Fruit fly (Drosophila melanogaster) Kc167 (cell line): ENCODE measurements around the gene Regnase-1.

Experiments
- Myc ChIP-seq: fragments of >200 bp; optimal IDR thresholded peaks from 2 replicates; lab custom pipeline; 2017; ENCODE audit warnings: missing external identifiers
- Sin3A ChIP-seq: fragments of >200 bp; optimal IDR thresholded peaks from 2 replicates; lab custom pipeline; 2018; ENCODE audit warnings: missing external identifiers
- h ChIP-seq: fragments of >200 bp; optimal IDR thresholded peaks from 3 replicates; lab custom pipeline; 2018; ENCODE audit warnings: missing external identifiers
- insv ChIP-seq: fragments of >200 bp; optimal IDR thresholded peaks from 3 replicates; lab custom pipeline; 2018; ENCODE audit warnings: missing external identifiers
- psq ChIP-seq: fragments of >200 bp; optimal IDR thresholded peaks from 2 replicates; lab custom pipeline; 2017; ENCODE audit warnings: missing external identifiers
- ttk ChIP-seq: sonication (Bioruptor generic); optimal IDR thresholded peaks from 2 replicates; lab custom pipeline; 2017; ENCODE audit warnings: missing external identifiers

The Regnase-1 gene

dm6 chr3R:20035887-20036286, at the start of gene Regnase-1:
Gene Regnase-1, minus strand, starts transcription at chr3R:20036056.
- TF ChIP-seq psq (lab: Kevin White, UChicago): no peak
- TF ChIP-seq insv (lab: Kevin White, UChicago): no peak
- no peak for TF ChIP-seq Sin3A
- TF ChIP-seq ttk (lab: Kevin White, UChicago): no peak

DNA sequence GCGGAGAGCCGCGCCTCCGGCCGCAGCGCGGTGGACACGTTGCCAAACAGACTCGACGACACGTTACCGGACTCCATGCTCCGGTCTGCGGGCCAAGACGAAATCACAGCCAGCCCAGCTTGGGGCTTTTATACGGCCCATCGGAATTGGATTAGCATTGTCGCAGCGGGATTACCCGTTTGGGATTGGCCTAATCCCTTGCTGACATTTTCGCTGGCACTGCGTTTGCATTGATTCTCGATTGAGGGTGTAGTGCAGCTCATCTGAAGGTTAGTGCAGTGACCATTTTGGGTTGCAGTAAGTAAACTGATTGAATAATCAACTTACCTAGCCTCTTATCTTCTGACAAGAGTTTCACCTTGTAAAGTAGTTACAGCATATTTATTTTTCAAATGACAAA, 46.5 kb upstream of the Regnase-1 start, which contains the start of gene Rh3:
TSS of gene Rh3 (minus strand) at position 101 of the 400 bp plus-strand sequence.
- TF ChIP-seq Myc (lab: Kevin White, UChicago): no peak
- no peak for TF ChIP-seq psq (lab: Kevin White, UChicago)
- no peak for TF ChIP-seq Sin3A
- no peak for TF ChIP-seq insv (lab: Kevin White, UChicago)
- no peak for TF ChIP-seq ttk (lab: Kevin White, UChicago)
- no peak for TF ChIP-seq h (lab: Kevin White, UChicago)

dm6 chr3R:20080205-20080604, 44.3 kb upstream of the Regnase-1 start:
- TF ChIP-seq psq (lab: Kevin White, UChicago): no peak
- no peak for TF ChIP-seq insv (lab: Kevin White, UChicago)
- no peak for TF ChIP-seq Myc (lab: Kevin White, UChicago)
- TF ChIP-seq Sin3A: no peak
- TF ChIP-seq h (lab: Kevin White, UChicago): no peak
- no peak for TF ChIP-seq ttk (lab: Kevin White, UChicago)

dm6 chr3R:20066435-20066834, 30.6 kb upstream of the Regnase-1 start:
- TF ChIP-seq insv (lab: Kevin White, UChicago) (no peak), Myc (lab: Kevin White, UChicago) (no peak), psq (lab: Kevin White, UChicago) (no peak), ttk (lab: Kevin White, UChicago) (no peak), h (lab: Kevin White, UChicago) (no peak), Sin3A (no peak)

DNA sequence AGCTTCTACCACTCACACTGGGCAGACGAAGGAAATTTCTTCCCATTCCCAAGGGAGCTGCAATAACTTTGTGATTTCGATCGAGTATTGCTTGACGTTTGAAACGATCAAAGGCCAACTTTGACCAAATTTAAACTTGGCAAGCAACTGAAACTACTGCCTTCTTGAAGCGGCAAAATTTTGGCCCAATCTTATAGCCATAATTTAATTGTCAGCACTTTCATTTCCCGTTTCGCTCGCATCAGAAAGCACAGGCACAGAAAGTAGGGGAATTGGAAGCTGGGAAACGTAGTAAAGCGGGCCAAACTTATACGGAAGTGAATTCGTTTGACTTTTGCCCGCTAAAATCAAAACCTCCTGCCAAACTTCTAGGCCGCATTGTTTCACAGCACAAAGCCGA, 23.8 kb upstream of the Regnase-1 start, which contains the start of gene CG4390:
TSS of gene CG4390 (minus strand) at position 101 of the 400 bp plus-strand sequence.
- TF ChIP-seq ttk (lab: Kevin White, UChicago) (no peak), Myc (lab: Kevin White, UChicago) (no peak), insv (lab: Kevin White, UChicago) (no peak), Sin3A (no peak), psq (lab: Kevin White, UChicago) (no peak), h (lab: Kevin White, UChicago) (no peak)

DNA sequence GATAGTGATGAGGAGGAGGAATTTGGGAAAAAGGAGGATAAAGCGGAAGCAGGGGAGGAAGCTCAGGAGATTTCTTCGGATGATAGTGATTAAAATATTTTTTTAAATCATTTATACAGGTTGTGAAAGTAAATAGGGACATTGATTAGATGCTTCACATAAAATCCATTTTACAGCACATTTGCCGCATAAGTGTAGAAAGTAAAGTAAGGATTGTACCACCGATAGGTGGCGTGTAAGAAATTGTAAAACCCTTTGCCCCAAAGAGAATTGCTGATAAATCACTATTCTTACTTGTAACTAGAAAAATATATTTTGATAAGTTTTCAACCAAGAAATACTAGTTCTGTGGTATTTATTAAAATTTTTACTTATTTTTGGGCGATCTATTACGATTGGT, 23.1 kb upstream of the Regnase-1 start:
- TF ChIP-seq psq (lab: Kevin White, UChicago): no peak
- no peak for TF ChIP-seq Sin3A
- no peak for TF ChIP-seq insv (lab: Kevin White, UChicago)
- TF ChIP-seq h (lab: Kevin White, UChicago): no peak
- TF ChIP-seq ttk (lab: Kevin White, UChicago): no peak
- no peak for TF ChIP-seq Myc (lab: Kevin White, UChicago)

DNA sequence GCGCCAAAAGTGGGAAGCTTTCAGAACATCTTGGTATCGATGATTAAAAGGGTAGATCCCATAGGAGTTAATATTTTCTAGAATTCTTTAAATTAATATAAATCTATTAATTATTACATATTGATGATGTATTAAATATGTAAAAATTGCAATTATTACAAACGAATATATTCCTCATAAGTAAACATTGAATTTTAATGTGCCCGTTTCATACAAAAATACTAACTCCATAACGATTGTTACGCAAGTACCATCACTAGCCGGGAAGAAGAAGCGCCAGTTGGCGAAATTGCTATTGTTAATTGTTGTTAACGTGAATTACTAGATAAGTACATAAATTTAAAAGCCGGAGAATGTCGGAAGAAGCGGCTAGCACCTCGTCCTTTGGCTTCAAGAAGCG, 21.6 kb upstream of the Regnase-1 start, which contains the start of gene mdlc:
TSS of gene mdlc (plus strand) at position 248 of the 400 bp plus-strand sequence.
- TF ChIP-seq ttk (lab: Kevin White, UChicago) (no peak), Myc (lab: Kevin White, UChicago) (no peak), psq (lab: Kevin White, UChicago) (no peak), h (lab: Kevin White, UChicago) (no peak), Sin3A (no peak), insv (lab: Kevin White, UChicago) (no peak)

dm6 chr3R:20055809-20056208, 20.0 kb upstream of the Regnase-1 start, which contains the start of gene CG17193:
Gene CG17193, minus strand, starts transcription at chr3R:20056097.
- no peak for TF ChIP-seq Myc (lab: Kevin White, UChicago)

dm6 chr3R:20042457-20042856, 6.6 kb upstream of the Regnase-1 start, which contains the start of the genes CG33934 and Indy-2:
Gene CG33934, plus strand, starts transcription at chr3R:20042757.
Gene Indy-2, plus strand, starts transcription at chr3R:20042757.
- no peak for TF ChIP-seq ttk (lab: Kevin White, UChicago)
- no peak for TF ChIP-seq h (lab: Kevin White, UChicago)
- TF ChIP-seq psq (lab: Kevin White, UChicago): no peak
- TF ChIP-seq insv (lab: Kevin White, UChicago): no peak
- TF ChIP-seq Myc (lab: Kevin White, UChicago): no peak
- no peak for TF ChIP-seq Sin3A

DNA sequence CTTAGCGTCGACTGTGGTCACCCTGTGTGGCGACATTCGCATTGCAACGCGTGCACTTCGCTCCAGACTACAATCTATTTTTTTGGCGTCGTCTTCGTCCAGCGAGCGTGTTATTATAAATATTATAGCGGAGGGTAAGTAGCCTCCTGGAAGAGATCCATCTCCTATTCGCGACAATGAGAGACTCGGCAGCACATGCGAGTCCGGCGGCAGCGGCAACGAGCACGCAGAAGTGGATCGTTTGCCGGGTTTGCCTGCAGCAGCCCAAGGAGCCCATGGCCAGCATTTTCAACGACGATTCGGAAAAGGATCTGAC, 4.1 kb downstream of the Regnase-1 start, which contains the start of gene idc:
TSS of gene idc (plus strand) at position 60 of the 316 bp plus-strand sequence.
- TF ChIP-seq psq (lab: Kevin White, UChicago): no peak
- TF ChIP-seq h (lab: Kevin White, UChicago): no peak
- TF ChIP-seq ttk (lab: Kevin White, UChicago): no peak
- TF ChIP-seq insv (lab: Kevin White, UChicago): no peak
- TF ChIP-seq Myc (lab: Kevin White, UChicago): no peak
- TF ChIP-seq Sin3A: no peak

DNA sequence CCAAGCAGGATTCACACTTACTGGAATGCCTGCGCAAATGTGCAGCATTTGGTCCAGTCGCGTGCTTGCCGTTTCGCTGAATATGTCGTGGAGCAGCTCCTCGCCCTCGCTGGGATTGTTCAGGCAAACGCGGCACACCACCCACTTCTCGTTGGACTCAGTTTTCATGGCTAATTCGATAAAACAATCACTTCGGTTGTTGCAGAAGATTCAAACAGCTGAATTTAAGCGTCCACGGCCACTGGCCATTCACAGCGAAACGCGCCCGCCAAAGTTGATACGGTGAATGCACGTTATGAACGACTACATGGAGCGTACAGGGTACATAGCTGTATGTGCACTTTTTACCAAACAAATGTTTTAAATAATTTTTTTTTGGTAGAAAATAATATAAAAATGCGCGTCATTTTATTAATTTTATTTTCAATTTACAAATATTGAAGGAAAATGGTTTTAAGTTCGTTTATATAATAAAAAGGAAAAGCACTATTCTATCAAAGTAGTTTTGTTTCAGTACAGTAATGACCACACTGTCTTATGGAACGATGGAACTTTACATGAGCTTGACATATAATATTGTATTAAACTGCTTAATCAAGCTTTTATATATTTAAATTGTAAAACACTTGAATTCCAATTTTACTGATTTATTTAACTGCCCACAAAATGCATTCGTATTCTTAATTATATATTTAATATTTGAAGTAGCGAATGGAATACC, 4.7 kb downstream of the Regnase-1 start, which contains the start of gene trem:
TSS of gene trem (minus strand) at position 267 of the 721 bp plus-strand sequence.
- TF ChIP-seq psq (lab: Kevin White, UChicago) (no peak), ttk (lab: Kevin White, UChicago) (no peak), Myc (lab: Kevin White, UChicago) (no peak), insv (lab: Kevin White, UChicago) (no peak), h (lab: Kevin White, UChicago) (no peak), Sin3A (no peak)

dm6 chr3R:20027841-20028240, 8.0 kb downstream of the Regnase-1 start, which contains the start of the genes CG4424 and CG4854:
Gene CG4424, minus strand, starts transcription at chr3R:20028040.
Gene CG4854, plus strand, starts transcription at chr3R:20028058.
- TF ChIP-seq ttk (lab: Kevin White, UChicago): no peak
- TF ChIP-seq psq (lab: Kevin White, UChicago): no peak
- no peak for TF ChIP-seq Myc (lab: Kevin White, UChicago)
